Fruit fly (Drosophila melanogaster) ovary, adult (tissue): ENCODE measurements around the gene Vdup1.

Experiments used
- CG17801 ChIP-seq: fragments of 200-800 bp; optimal IDR thresholded peaks from 2 replicates; lab custom pipeline; 2019; ENCODE audit warnings: missing biosample characterization, mild to moderate bottlenecking, missing genetic modification characterization, moderate library complexity; ENCODE audit not compliant: partially characterized antibody

Gene Vdup1

DNA sequence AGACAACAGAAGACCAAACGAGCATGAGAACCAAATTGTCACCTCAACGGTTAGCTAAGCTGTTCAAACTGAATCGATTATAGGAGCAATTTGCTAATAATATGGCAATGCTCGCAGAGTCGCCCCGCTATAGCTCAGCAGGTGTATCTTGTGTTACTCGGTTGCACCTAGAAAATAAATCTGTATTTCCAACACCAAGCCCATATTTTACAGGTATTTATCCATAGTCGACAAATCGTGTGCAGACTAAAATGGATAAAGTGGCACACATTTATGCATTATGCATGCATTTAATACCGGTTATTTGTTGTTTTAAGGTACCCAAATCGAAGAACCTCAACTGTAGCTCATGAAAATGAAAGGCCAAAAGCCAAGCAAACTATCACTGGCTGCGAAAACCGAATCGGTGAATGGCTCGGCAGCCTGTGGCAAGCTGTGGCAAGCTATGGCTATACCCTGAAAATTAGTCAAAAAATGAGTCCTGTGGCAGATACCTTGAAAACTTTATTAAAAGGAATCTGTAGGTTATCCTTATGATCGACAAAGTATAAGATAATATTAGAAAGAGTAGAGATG lies at the start of gene Vdup1:
Vdup1 (minus strand) TSS at position 51 of the 576 bp plus-strand sequence.
- TF ChIP-seq CG17801 (GFP tag; lab: Kevin White, UChicago) = no peak

DNA sequence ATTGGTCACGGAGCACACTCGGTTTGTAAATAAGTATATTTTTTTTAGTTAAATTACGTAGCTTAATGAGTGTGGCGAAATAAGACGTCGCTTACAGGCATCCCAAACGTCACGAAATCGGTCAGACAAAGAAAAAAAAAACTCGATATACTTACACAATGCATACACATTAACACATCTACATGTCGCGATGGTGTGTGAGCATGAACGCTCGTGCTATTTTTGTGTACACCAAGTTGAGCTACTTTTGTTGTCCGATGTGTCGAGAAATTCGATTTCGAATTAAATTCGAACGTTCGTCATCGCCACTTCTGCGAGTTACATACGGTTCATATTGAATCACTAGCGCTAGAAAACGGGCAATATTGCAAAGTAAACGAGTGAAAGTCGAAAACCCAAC lies 46.4 kb upstream of the Vdup1 start:
- no peak for TF ChIP-seq CG17801 (GFP tag; lab: Kevin White, UChicago)

DNA sequence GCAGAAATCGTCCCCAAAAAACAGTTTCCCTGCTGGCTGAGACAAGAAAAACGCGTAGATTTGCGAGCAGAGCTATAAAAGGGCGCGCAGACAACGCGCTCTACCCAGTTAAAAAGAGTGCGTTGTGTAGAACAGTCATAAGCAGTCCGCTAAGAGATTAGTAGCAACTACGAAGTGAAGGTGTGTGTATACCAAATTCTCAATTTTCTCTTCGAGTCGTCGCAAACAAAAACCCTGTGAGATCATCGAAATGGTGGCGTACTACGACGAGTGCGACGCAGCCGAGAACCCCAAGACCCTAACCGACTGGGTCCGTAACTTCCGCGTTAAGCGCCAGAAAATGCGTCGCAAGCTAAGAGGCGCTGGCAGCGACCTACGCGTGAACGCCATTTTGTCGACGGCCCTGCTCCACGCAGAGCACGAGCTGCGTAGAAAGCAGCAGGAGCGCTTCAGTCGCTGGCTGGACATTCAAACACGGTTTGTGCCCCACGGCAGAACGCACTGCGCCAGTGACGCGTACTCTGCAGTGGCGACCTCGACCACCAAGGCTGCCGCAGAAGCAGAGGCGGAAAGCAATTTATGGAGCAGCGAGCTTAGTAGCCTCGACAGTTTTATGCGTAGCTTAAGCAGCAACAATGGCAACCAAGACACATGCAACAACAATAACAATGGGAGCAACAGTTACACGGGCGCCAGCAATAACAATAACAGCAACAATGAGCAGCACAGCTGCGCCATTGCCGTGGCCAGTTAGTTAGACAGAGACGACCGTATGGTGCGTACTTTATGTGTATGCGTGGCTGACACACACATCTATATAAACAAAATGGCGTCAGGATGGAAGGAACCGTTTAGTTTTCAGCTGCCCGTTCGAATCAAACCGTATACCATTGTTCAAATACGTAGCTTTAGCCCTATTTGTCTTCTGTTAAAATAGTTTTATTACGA lies 45.5 kb upstream of the Vdup1 start:
- TF ChIP-seq CG17801 (GFP tag; lab: Kevin White, UChicago) = no peak

DNA sequence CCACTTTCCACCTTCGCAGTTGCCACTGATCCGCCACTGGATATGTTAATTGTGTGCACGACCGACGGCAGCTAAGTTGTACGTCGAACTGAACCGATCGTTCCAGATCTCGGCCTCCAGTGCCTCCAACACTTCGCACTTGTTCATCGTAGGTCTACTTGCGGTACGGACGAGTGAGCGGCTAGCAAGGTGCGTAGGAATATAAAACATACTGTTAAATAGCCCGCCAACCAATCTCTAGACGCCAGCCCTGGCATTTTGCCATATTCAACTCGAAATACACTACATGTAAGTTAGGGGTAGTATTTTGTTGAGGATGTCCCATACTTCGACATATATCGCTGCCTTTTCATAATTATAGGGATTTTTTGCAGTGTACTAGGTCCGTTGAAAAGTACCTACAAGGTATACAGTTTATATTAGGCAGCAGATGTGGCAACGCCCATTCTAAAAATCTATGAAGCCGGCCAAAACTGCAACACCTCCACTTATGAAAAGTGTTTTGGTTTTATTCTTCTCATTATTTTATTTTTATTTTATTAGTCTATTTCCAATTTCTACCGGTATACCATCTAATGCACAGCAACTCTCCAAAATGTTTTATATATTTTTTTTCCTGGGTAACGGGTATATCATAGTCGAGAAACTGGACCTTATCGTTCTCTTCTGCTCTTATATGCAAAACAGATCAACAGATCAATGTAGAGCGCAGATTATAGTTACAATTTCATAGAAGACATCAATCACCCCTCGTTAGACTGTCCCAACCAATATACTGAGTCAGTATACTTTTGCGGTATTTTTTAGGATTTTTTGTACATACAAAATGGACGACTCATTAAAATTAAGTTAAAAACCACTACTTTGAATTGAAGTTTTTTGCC lies 44.5 kb upstream of the Vdup1 start, which contains the start of the genes pyx and CG33229:
pyx (minus strand) TSS at position 51 of the 884 bp plus-strand sequence.
CG33229 (plus strand) TSS at position 834 of the 884 bp plus-strand sequence.
- peak; percentile 29 for TF ChIP-seq CG17801 (GFP tag; lab: Kevin White, UChicago)

DNA sequence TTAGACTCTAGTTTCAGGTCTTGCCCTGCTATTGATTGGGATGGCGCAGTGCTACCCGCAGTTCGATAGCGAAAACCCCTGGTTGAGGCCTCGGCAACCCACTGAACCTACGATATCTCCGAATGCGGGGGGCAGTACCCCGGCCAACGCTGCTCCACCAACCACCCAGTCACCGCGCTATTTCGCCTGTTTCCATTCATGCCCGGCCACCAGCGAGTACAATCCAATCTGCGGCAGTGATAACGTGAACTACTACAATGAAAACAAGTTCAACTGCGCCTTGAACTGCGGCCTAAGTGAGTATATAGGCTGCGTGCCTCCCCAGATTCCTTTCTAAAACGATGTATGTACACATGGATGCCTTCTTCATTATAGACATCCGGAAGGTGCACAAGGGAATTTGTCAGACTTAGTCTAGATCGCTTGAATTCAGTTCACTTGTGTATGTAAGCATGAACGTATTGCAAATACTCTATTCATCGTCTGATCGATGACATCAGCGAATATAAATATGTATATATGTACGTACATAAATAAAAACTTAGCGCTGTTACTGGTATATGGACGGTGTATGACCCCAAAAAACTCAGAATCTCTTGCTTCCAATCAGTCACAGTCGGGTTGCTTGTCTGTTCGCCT lies 38.8 kb upstream of the Vdup1 start, which contains the start of gene CG13877:
CG13877 (plus strand) TSS at position 589 of the 639 bp plus-strand sequence.
- TF ChIP-seq CG17801 (GFP tag; lab: Kevin White, UChicago) = no peak

DNA sequence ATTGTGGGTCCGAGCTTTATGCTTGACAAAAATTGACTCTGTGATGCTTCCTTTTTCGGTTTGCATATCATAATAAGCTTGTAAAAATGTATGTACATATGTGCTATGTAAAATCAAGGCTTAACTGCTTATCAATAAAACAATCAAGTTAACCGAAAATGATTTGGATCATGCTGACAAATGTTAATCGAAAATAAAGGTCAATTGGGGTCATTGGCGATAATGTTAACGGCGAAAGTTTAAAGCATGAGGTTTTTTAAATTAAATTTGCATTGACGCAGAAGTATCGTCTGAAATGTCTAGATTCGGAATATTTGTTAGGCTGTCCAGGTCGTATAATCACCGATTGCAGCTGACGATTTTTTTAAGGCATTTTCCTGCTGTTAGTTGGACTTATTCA lies 37.6 kb upstream of the Vdup1 start, which contains the start of gene Kaz1-ORFB:
Kaz1-ORFB (plus strand) TSS at position 301 of the 400 bp plus-strand sequence.
- no peak for TF ChIP-seq CG17801 (GFP tag; lab: Kevin White, UChicago)

DNA sequence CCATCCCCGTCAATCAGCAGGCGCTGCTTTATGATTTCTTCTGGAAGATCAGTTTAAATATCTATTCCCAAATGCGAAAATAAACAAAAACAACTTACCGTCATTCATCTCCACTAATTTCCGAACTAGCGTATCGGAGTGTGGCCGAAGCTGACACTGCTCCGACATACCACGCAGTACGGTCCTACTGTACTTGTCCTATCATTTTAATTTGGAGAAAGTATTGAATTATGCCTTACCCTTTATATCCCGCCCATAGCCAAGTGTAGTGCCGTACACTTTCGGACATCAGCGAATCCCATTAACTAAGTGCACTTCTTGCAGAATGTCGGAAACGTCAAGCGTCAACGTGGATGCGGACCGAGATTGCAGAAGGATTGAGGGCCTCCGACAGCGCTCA lies 33.8 kb upstream of the Vdup1 start, which contains the start of the genes thoc7 and Dis3l2:
thoc7 (minus strand) TSS at position 168 of the 400 bp plus-strand sequence.
Dis3l2 (plus strand) TSS at position 190 of the 400 bp plus-strand sequence.
- peak; percentile 11 for TF ChIP-seq CG17801 (GFP tag; lab: Kevin White, UChicago)

DNA sequence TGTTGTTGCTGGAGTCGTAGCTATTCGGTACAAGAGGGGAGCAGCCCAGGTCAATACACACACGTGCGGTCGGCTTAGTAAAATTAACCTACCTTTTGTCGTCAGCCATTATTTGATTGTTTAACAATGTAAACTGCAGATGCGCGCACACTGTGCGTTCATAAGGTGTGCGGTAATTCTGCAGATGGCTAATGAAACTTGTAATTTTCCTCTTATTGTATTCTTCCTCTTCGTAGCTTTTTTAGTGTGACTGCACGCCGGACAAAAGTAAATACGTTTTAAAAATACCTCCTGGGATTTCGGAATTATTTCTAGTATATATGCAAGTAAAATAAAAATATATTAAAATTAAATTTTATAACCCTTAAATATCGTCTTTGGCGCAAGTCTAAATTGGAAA lies 32.4 kb upstream of the Vdup1 start, which contains the start of gene Prp4k:
Prp4k (minus strand) TSS at position 258 of the 400 bp plus-strand sequence.
- peak; percentile 40 for TF ChIP-seq CG17801 (GFP tag; lab: Kevin White, UChicago)

DNA sequence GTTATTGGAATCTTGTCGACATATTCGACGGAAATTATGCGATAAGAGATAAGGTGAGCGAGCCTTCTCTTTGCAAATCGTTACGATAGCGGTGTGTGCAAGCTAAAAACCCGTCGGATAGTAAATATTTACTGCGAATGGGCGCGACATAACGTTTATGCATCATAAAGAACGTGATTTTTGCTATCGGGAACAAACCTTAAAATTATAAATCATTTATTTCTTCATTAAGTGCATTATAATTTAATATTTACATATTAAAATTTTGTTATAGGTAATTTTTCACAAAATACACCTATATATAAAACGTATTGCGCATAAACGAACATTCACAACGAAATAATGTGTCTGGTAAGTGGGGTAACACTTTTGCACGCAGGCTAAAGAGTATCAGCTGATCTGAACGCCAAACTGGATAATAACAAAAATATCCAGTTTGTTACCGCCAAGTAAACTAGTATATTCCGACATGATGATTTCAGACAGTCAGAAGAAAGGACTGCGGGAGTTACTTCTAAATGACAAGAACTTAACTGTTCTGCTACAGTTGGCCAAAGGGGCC lies 27.0 kb upstream of the Vdup1 start, which contains the start of the genes Gk1 and CG13876:
Gk1 (minus strand) TSS at position 122 of the 562 bp plus-strand sequence.
CG13876 (plus strand) TSS at position 412 of the 562 bp plus-strand sequence.
- peak; percentile 99 for TF ChIP-seq CG17801 (GFP tag; lab: Kevin White, UChicago)

DNA sequence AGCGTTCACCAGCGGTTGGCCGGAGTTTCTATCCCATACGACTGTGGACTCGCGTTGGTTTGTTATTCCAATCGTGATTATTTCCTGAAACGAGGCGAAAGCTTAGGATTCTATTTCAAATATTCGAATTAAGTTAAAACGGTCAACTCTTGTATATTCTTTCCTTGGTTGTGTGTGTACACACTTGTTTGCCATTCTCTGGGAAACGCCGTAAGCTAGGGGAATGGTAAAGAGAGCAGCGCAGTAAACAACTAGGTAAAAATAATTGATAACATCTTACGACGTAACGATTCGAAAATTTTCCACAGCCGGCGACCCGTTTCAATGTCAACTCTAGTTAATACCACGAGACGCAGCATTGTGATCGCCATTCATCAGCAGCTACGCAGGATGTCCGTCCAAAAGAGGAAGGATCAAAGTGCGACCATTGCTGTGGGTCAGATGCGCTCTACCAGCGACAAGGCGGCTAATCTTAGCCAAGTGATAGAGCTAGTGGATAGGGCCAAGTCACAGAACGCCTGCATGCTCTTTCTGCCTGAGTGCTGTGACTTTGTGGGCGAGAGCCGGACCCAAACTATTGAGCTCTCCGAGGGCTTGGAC lies 24.9 kb upstream of the Vdup1 start, which contains the start of gene NitFhit:
NitFhit (plus strand) TSS at position 195 of the 600 bp plus-strand sequence.
- TF ChIP-seq CG17801 (GFP tag; lab: Kevin White, UChicago) = no peak

DNA sequence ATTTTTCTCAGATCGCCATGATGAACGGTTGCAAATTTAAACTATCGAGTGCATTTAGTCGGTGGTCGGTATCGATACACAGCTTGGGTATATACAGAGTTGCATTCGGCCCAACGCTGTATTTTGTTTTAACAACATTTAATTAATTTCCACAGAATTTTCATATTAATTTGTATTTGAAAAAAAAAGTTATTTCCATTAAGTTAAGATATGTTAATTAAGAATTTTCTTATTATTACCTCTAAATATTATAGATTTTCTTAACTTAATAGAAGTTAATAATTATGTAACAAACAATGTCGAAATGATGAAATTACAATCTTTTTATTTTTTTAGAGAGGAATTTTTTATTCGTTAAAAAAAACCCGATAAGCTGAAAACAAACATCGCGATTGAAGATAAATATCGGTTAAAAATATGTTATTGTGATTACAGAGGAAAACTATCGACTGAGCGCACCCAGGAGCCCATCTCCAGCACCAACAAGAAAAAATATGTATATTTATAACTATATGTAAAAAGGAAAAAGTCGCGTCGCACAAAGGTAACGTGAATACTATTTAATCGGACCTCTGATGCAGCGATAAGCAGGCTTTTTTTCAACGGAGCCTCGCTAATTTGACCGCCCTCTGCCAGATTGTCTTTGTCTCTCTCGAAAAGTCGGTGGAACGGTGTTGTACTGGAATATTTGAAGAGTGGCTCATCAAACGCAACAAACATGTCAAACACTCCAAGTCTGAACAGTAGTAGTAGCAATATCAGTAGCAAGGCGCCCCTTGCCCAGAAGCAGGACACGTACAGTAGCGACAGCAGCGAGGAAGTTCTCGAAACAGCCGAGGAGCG lies 21.2 kb upstream of the Vdup1 start, which contains the start of the genes rno and mri:
rno (minus strand) TSS at position 9 of the 843 bp plus-strand sequence.
mri (plus strand) TSS at position 421 of the 843 bp plus-strand sequence.
- TF ChIP-seq CG17801 (GFP tag; lab: Kevin White, UChicago) = peak; percentile 76
